Fruit fly (Drosophila melanogaster) S2 (cell line): Measurements from ENCODE around the gene CG15579.

Source experiments
- CG8478 ChIP-seq: fragments of >200 bp; optimal IDR thresholded peaks from 2 replicates; lab custom pipeline; 2018
- CTCF ChIP-seq, 2 experiments: fragments of >200 bp; optimal IDR thresholded peaks; 2 replicates each; lab custom pipeline; 2018

CG15579 gene

dm6 chrX:4277861-4278260 lies 33.7 kb downstream of the CG15579 start, which contains the start of gene CG15578:
Gene CG15578, minus strand, starts transcription at chrX:4277961.
- TF ChIP-seq CG8478: no peak
- TF ChIP-seq CTCF (optimal IDR thresholded peaks at IDR 0.05; lab: Kevin White, UChicago): no peak

- TF ChIP-seq CG8478 (no peak), CTCF (optimal IDR thresholded peaks at IDR 0.05; lab: Kevin White, UChicago) (no peak)
Observed at dm6 chrX:4276900-4277299, 34.7 kb downstream of the CG15579 start, which contains the start of gene CG15577. Gene CG15577, minus strand, starts transcription at chrX:4277000.

- TF ChIP-seq CG8478 (no peak), CTCF (optimal IDR thresholded peaks at IDR 0.05; lab: Kevin White, UChicago) (no peak)
Observed at dm6 chrX:4273499-4273898, 38.1 kb downstream of the CG15579 start.

dm6 chrX:4268401-4268800 lies 43.2 kb downstream of the CG15579 start, which contains the start of gene CG15572:
Gene CG15572, plus strand, starts transcription at chrX:4268701.
- no peak for TF ChIP-seq CTCF (optimal IDR thresholded peaks at IDR 0.05; lab: Kevin White, UChicago)
- TF ChIP-seq CG8478: no peak

- TF ChIP-seq CG8478 (no peak), CTCF (optimal IDR thresholded peaks at IDR 0.05; lab: Kevin White, UChicago) (no peak)
Observed at dm6 chrX:4265797-4266196, 45.8 kb downstream of the CG15579 start, which contains the start of gene CG12691. Gene CG12691, plus strand, starts transcription at chrX:4266097.

dm6 chrX:4265327-4265726 lies 46.3 kb downstream of the CG15579 start:
- TF ChIP-seq CTCF (optimal IDR thresholded peaks at IDR 0.05; lab: Kevin White, UChicago) (no peak), CG8478 (no peak)

- TF ChIP-seq CG8478 (no peak), CTCF (optimal IDR thresholded peaks at IDR 0.05; lab: Kevin White, UChicago) (no peak)
Observed at dm6 chrX:4264319-4264718, 47.3 kb downstream of the CG15579 start.

dm6 chrX:4262661-4263060 lies 48.9 kb downstream of the CG15579 start:
- TF ChIP-seq CG8478 (no peak), CTCF (optimal IDR thresholded peaks at IDR 0.05; lab: Kevin White, UChicago) (no peak)
